Fruit fly (Drosophila melanogaster): ENCODE data around the gene CG7987.

The CG7987 gene

dm6 chr3R:14576511-14576691, 714 bp upstream of the CG7987 start, which contains the start of gene CG44094:
TSS of gene CG44094 (minus strand) at chr3R:14576611.
- TF ChIP-seq Rel (GFP tag; optimal IDR thresholded peaks at IDR 0.05) (no peak), Rel (tag; optimal IDR thresholded peaks at IDR 0.05) (no peak), CrebA (GFP tag; optimal IDR thresholded peaks at IDR 0.05; ENCODE audit: borderline replicate concordance) (no peak), OdsH (GFP tag; optimal IDR thresholded peaks at IDR 0.05) (no peak), Hnf4 (GFP tag; optimal IDR thresholded peaks at IDR 0.05) (no peak), h (GFP tag; optimal IDR thresholded peaks at IDR 0.05) (no peak), Jra (GFP tag; optimal IDR thresholded peaks at IDR 0.05) (no peak), tai (GFP tag; optimal IDR thresholded peaks at IDR 0.05) (no peak), Sp1 (GFP tag; optimal IDR thresholded peaks at IDR 0.05) (no peak), ey (GFP tag; optimal IDR thresholded peaks at IDR 0.05) (no peak), Myc (optimal IDR thresholded peaks at IDR 0.05) (no peak), dsf (GFP tag; optimal IDR thresholded peaks at IDR 0.05; ENCODE audit: borderline replicate concordance) (no peak), Hr78 (GFP tag; optimal IDR thresholded peaks at IDR 0.05) (no peak), Abd-B (GFP tag; optimal IDR thresholded peaks at IDR 0.05) (no peak), Dif (GFP tag; optimal IDR thresholded peaks at IDR 0.05; ENCODE audit: partially characterized antibody) (no peak), psq (GFP tag; optimal IDR thresholded peaks at IDR 0.05) (no peak), woc (GFP tag; optimal IDR thresholded peaks at IDR 0.05) (no peak), jim (GFP tag; optimal IDR thresholded peaks at IDR 0.05) (no peak), sage (GFP tag; optimal IDR thresholded peaks at IDR 0.05) (no peak), fru (GFP tag; optimal IDR thresholded peaks at IDR 0.05) (no peak), dl (GFP tag; optimal IDR thresholded peaks at IDR 0.05; ENCODE audit: insufficient read depth in 1 of 2, partially characterized antibody in 2 of 2) (no peak)

- no peak for TF ChIP-seq brk (GFP tag; optimal IDR thresholded peaks at IDR 0.05)
- no peak for TF ChIP-seq lola (GFP tag; optimal IDR thresholded peaks at IDR 0.05)
- TF ChIP-seq Dfd (GFP tag; optimal IDR thresholded peaks at IDR 0.05) = no peak
- peak; percentile 61 for TF ChIP-seq dmrt93B (GFP tag; optimal IDR thresholded peaks at IDR 0.05)
- TF ChIP-seq dl (GFP tag; optimal IDR thresholded peaks at IDR 0.05; ENCODE audit: insufficient read depth in 1 of 2, partially characterized antibody in 2 of 2) = no peak
- no peak for TF ChIP-seq Rel (GFP tag; optimal IDR thresholded peaks at IDR 0.05)
- no peak for TF ChIP-seq Rel (tag; optimal IDR thresholded peaks at IDR 0.05)
- peak; percentile 65 for TF ChIP-seq Jra (GFP tag; optimal IDR thresholded peaks at IDR 0.05)
- TF ChIP-seq Vsx2 (GFP tag; optimal IDR thresholded peaks at IDR 0.05; ENCODE audit: partially characterized antibody) = no peak
- TF ChIP-seq pan (optimal IDR thresholded peaks at IDR 0.05) = no peak
- TF ChIP-seq N (GFP tag; optimal IDR thresholded peaks at IDR 0.05) = no peak
- TF ChIP-seq CG32264 (GFP tag; optimal IDR thresholded peaks at IDR 0.05) = no peak
- peak; percentile 75 for TF ChIP-seq OdsH (GFP tag; optimal IDR thresholded peaks at IDR 0.05)
- TF ChIP-seq CrebA (GFP tag; optimal IDR thresholded peaks at IDR 0.05; ENCODE audit: borderline replicate concordance) = no peak
- TF ChIP-seq jim (GFP tag; optimal IDR thresholded peaks at IDR 0.05) = no peak
- TF ChIP-seq usp (GFP tag; optimal IDR thresholded peaks at IDR 0.05) = no peak
- TF ChIP-seq Hr83 (GFP tag; optimal IDR thresholded peaks at IDR 0.05; ENCODE audit: poor library complexity, severe bottlenecking) = no peak
- TF ChIP-seq psq (GFP tag; optimal IDR thresholded peaks at IDR 0.05) = peak; percentile 94
- no peak for TF ChIP-seq Dif (GFP tag; optimal IDR thresholded peaks at IDR 0.05; ENCODE audit: partially characterized antibody)
- peak in 1 of 2 experiments; percentile 86 for TF ChIP-seq foxo (GFP tag; optimal IDR thresholded peaks at IDR 0.05)
- peak; percentile 87 for TF ChIP-seq Myc (optimal IDR thresholded peaks at IDR 0.05)
- peak; percentile 61 for TF ChIP-seq h (GFP tag; optimal IDR thresholded peaks at IDR 0.05)
- no peak for TF ChIP-seq CG9705 (GFP tag; optimal IDR thresholded peaks at IDR 0.05)
- TF ChIP-seq Hr78 (GFP tag; optimal IDR thresholded peaks at IDR 0.05) = no peak
- no peak for TF ChIP-seq Abd-B (GFP tag; optimal IDR thresholded peaks at IDR 0.05)
- TF ChIP-seq sage (GFP tag; optimal IDR thresholded peaks at IDR 0.05) = no peak
- peak; percentile 68 for TF ChIP-seq woc (GFP tag; optimal IDR thresholded peaks at IDR 0.05)
- peak; percentile 66 for TF ChIP-seq Hnf4 (GFP tag; optimal IDR thresholded peaks at IDR 0.05)
- no peak for TF ChIP-seq Mio (GFP tag; optimal IDR thresholded peaks at IDR 0.05)
- TF ChIP-seq Sp1 (GFP tag; optimal IDR thresholded peaks at IDR 0.05) = peak; percentile 70
- peak; percentile 74 for TF ChIP-seq rgr (GFP tag; optimal IDR thresholded peaks at IDR 0.05)
- peak; percentile 60 for TF ChIP-seq fru (GFP tag; optimal IDR thresholded peaks at IDR 0.05)
- TF ChIP-seq dsf (GFP tag; optimal IDR thresholded peaks at IDR 0.05; ENCODE audit: borderline replicate concordance) = peak; percentile 14
- no peak for TF ChIP-seq GATAd (GFP tag; optimal IDR thresholded peaks at IDR 0.05)
- TF ChIP-seq sv (GFP tag; optimal IDR thresholded peaks at IDR 0.05) = peak; percentile 50
- peak; percentile 69 for TF ChIP-seq ey (GFP tag; optimal IDR thresholded peaks at IDR 0.05)
- TF ChIP-seq tai (GFP tag; optimal IDR thresholded peaks at IDR 0.05) = no peak
- peak; percentile 74 for TF ChIP-seq HLH106 (tag; optimal IDR thresholded peaks at IDR 0.05)
- peak; percentile 47 for TF ChIP-seq br (GFP tag; optimal IDR thresholded peaks at IDR 0.05)
These were observed 547 bp downstream of the CG7987 start for dm6 chr3R:14574962-14575717.
